Fruit fly (Drosophila melanogaster) whole organism, wandering third instar larva: ENCODE results near the gene CG17751.

ENCODE experiments used
- Abd-B ChIP-seq: fragments of >200 bp; optimal IDR thresholded peaks from 2 replicates; lab custom pipeline; 2017; ENCODE audit warnings: missing biosample characterization, missing genetic modification characterization
- CG9705 ChIP-seq: fragments of 200-800 bp; sonication (Bioruptor generic); optimal IDR thresholded peaks from 2 replicates; lab custom pipeline; 2018; ENCODE audit warnings: missing biosample characterization, mild to moderate bottlenecking, missing genetic modification characterization
- CrebA ChIP-seq: fragments of 200-800 bp; sonication (Bioruptor generic); optimal IDR thresholded peaks from 2 replicates; lab custom pipeline; 2016; ENCODE audit warnings: missing biosample characterization, mild to moderate bottlenecking, missing genetic modification characterization, borderline replicate concordance
- Dfd ChIP-seq: fragments of >200 bp; optimal IDR thresholded peaks from 2 replicates; lab custom pipeline; 2017; ENCODE audit warnings: missing biosample characterization, missing genetic modification characterization
- Dif ChIP-seq: fragments of 200-275, 200-300 bp; sonication (Bioruptor generic); optimal IDR thresholded peaks from 2 replicates; lab custom pipeline; 2018; ENCODE audit warnings: missing biosample characterization, missing genetic modification characterization; ENCODE audit not compliant: partially characterized antibody
- GATAd ChIP-seq: sonication (Bioruptor generic); optimal IDR thresholded peaks from 2 replicates; lab custom pipeline; 2016; ENCODE audit warnings: missing biosample characterization, missing genetic modification characterization
- HLH106 ChIP-seq: fragments of 200-800 bp; optimal IDR thresholded peaks from 3 replicates; lab custom pipeline; 2019; ENCODE audit warnings: missing biosample characterization, mild to moderate bottlenecking, missing genetic modification characterization, moderate library complexity
- Hnf4 ChIP-seq: fragments of 200-800 bp; sonication (Bioruptor generic); optimal IDR thresholded peaks from 2 replicates; lab custom pipeline; 2016; ENCODE audit warnings: missing biosample characterization, mild to moderate bottlenecking, missing genetic modification characterization
- Hr78 ChIP-seq: fragments of >200 bp; optimal IDR thresholded peaks from 2 replicates; lab custom pipeline; 2017; ENCODE audit warnings: missing biosample characterization, missing genetic modification characterization
- Hr83 ChIP-seq: fragments of 200-300 bp; sonication (Bioruptor generic); optimal IDR thresholded peaks from 2 replicates; lab custom pipeline; 2016; ENCODE audit warnings: missing biosample characterization, mild to moderate bottlenecking, missing genetic modification characterization, moderate library complexity; ENCODE audit not compliant: poor library complexity, severe bottlenecking
- Mio ChIP-seq: sonication (Bioruptor generic); optimal IDR thresholded peaks from 2 replicates; lab custom pipeline; 2016; ENCODE audit warnings: missing biosample characterization, missing genetic modification characterization
- Myc ChIP-seq: fragments of >200 bp; optimal IDR thresholded peaks from 2 replicates; lab custom pipeline; 2017
- OdsH ChIP-seq: fragments of 200-800 bp; sonication (Bioruptor generic); optimal IDR thresholded peaks from 2 replicates; lab custom pipeline; 2016; ENCODE audit warnings: missing biosample characterization, mild to moderate bottlenecking, missing genetic modification characterization
- Rel ChIP-seq, 2 experiments: fragments of 200-800 bp; sonication (Bioruptor generic) in 1 of 2; optimal IDR thresholded peaks; 2 replicates in 1 of 2; 3 replicates in 1 of 2; lab custom pipeline; 2016 to 2019; ENCODE audit warnings: mild to moderate bottlenecking in 2 of 2, missing biosample characterization in 2 of 2, missing genetic modification characterization in 2 of 2, moderate library complexity in 1 of 2
- Sp1 ChIP-seq: fragments of 200-800 bp; sonication (Bioruptor generic); optimal IDR thresholded peaks from 3 replicates; lab custom pipeline; 2019; ENCODE audit warnings: missing biosample characterization, mild to moderate bottlenecking, missing genetic modification characterization, moderate library complexity
- br ChIP-seq: fragments of 200-800 bp; sonication (Bioruptor generic); optimal IDR thresholded peaks from 2 replicates; lab custom pipeline; 2016; ENCODE audit warnings: missing biosample characterization, missing genetic modification characterization
- brk ChIP-seq: fragments of 200-800 bp; sonication (Bioruptor generic); optimal IDR thresholded peaks from 2 replicates; lab custom pipeline; 2016; ENCODE audit warnings: missing biosample characterization, mild to moderate bottlenecking, missing genetic modification characterization
- dl ChIP-seq, 2 experiments: fragments of 175-275, 200-275 bp in 1 of 2; fragments of 200-275 bp in 1 of 2; sonication (Bioruptor generic); optimal IDR thresholded peaks; lab custom pipeline; 2018; ENCODE audit warnings: mild to moderate bottlenecking in 2 of 2, missing biosample characterization in 2 of 2, missing genetic modification characterization in 2 of 2, moderate library complexity in 2 of 2; ENCODE audit not compliant: partially characterized antibody in 2 of 2, insufficient read depth in 1 of 2
- dmrt93B ChIP-seq: fragments of 200-800 bp; sonication (Bioruptor generic); optimal IDR thresholded peaks from 2 replicates; lab custom pipeline; 2018; ENCODE audit warnings: missing biosample characterization, mild to moderate bottlenecking, missing genetic modification characterization
- dsf ChIP-seq: sonication (Bioruptor generic); optimal IDR thresholded peaks from 2 replicates; lab custom pipeline; 2016; ENCODE audit warnings: missing biosample characterization, missing genetic modification characterization, borderline replicate concordance
- foxo ChIP-seq, 2 experiments: fragments of 200-800 bp; sonication (Bioruptor generic); optimal IDR thresholded peaks; 2 replicates in 1 of 2; 3 replicates in 1 of 2; lab custom pipeline; 2016 to 2017; ENCODE audit warnings: missing biosample characterization in 2 of 2, missing genetic modification characterization in 2 of 2
- h ChIP-seq: fragments of 200-800 bp; sonication (Bioruptor generic); optimal IDR thresholded peaks from 3 replicates; lab custom pipeline; 2016; ENCODE audit warnings: missing biosample characterization, mild to moderate bottlenecking, missing genetic modification characterization
- jim ChIP-seq: fragments of 175-275, 200-325 bp; sonication (Bioruptor generic); optimal IDR thresholded peaks from 2 replicates; lab custom pipeline; 2016; ENCODE audit warnings: missing biosample characterization, mild to moderate bottlenecking, missing genetic modification characterization
- lola ChIP-seq: fragments of >200 bp; optimal IDR thresholded peaks from 2 replicates; lab custom pipeline; 2017; ENCODE audit warnings: missing biosample characterization, missing genetic modification characterization
- pan ChIP-seq: fragments of >200 bp; optimal IDR thresholded peaks from 2 replicates; lab custom pipeline; 2017
- rgr ChIP-seq: fragments of 200-800 bp; sonication (Bioruptor generic); optimal IDR thresholded peaks from 3 replicates; lab custom pipeline; 2016; ENCODE audit warnings: missing biosample characterization, mild to moderate bottlenecking, missing genetic modification characterization
- sage ChIP-seq: fragments of 200-800 bp; sonication (Bioruptor generic); optimal IDR thresholded peaks from 2 replicates; lab custom pipeline; 2016; ENCODE audit warnings: missing biosample characterization, mild to moderate bottlenecking, missing genetic modification characterization
- sv ChIP-seq: fragments of 200-800 bp; sonication (Bioruptor generic); optimal IDR thresholded peaks from 3 replicates; lab custom pipeline; 2016; ENCODE audit warnings: missing biosample characterization, missing genetic modification characterization
- tai ChIP-seq: sonication (Bioruptor generic); optimal IDR thresholded peaks from 2 replicates; lab custom pipeline; 2016; ENCODE audit warnings: missing biosample characterization, missing genetic modification characterization
- woc ChIP-seq: sonication (Bioruptor generic); optimal IDR thresholded peaks from 2 replicates; lab custom pipeline; 2016; ENCODE audit warnings: missing biosample characterization, mild to moderate bottlenecking, missing genetic modification characterization

CG17751 gene

dm6 chr3R:19602996-19603395 lies 4.1 kb upstream of the CG17751 start, which contains the start of gene CG7342 (continued):
- TF ChIP-seq rgr (GFP tag; lab: Kevin White, UChicago): peak; percentile 79
- TF ChIP-seq GATAd (GFP tag; lab: Kevin White, UChicago): no peak
- no peak for TF ChIP-seq sv (GFP tag; lab: Kevin White, UChicago)
- no peak for TF ChIP-seq dl (GFP tag; optimal IDR thresholded peaks at IDR 0.05; lab: Kevin White, UChicago; ENCODE audit: insufficient read depth in 1 of 2, partially characterized antibody in 2 of 2)
- TF ChIP-seq jim (GFP tag; lab: Kevin White, UChicago): no peak
- TF ChIP-seq lola (GFP tag; lab: Kevin White, UChicago): no peak
- peak; percentile 81 for TF ChIP-seq br (GFP tag; lab: Kevin White, UChicago)
- no peak for TF ChIP-seq Hr83 (GFP tag; lab: Kevin White, UChicago)
- no peak for TF ChIP-seq Dif (GFP tag; lab: Kevin White, UChicago)
- peak; percentile 80 for TF ChIP-seq h (GFP tag; lab: Kevin White, UChicago)

dm6 chr3R:19609925-19610324 lies 2.9 kb downstream of the CG17751 start, which contains the start of gene CG17752:
Gene CG17752, plus strand, starts transcription at chr3R:19610225.
- TF ChIP-seq tai (GFP tag; lab: Kevin White, UChicago) (no peak), CrebA (GFP tag; lab: Kevin White, UChicago) (no peak), h (GFP tag; lab: Kevin White, UChicago) (no peak), Hr83 (GFP tag; lab: Kevin White, UChicago) (no peak), jim (GFP tag; lab: Kevin White, UChicago) (no peak), Abd-B (no peak), GATAd (GFP tag; lab: Kevin White, UChicago) (no peak), Mio (GFP tag; lab: Kevin White, UChicago) (no peak), Myc (lab: Kevin White, UChicago) (no peak), sage (GFP tag; lab: Kevin White, UChicago) (no peak), HLH106 (tag; lab: Kevin White, UChicago) (no peak)
- TF ChIP-seq, all 38 proteins: peak for 0

- TF ChIP-seq Mio (GFP tag; lab: Kevin White, UChicago) (no peak), dl (GFP tag; optimal IDR thresholded peaks at IDR 0.05; lab: Kevin White, UChicago; ENCODE audit: insufficient read depth in 1 of 2, partially characterized antibody in 2 of 2) (no peak), OdsH (GFP tag; lab: Kevin White, UChicago) (peak; percentile 29), rgr (GFP tag; lab: Kevin White, UChicago) (peak; percentile 17), h (GFP tag; lab: Kevin White, UChicago) (peak; percentile 6), foxo (GFP tag; optimal IDR thresholded peaks at IDR 0.05; lab: Kevin White, UChicago) (no peak), Sp1 (GFP tag; lab: Kevin White, UChicago) (peak; percentile 24)
Observed at dm6 chr3R:19612908-19613431, 5.9 kb downstream of the CG17751 start, which contains the start of gene CG16727. Gene CG16727, plus strand, starts transcription at chr3R:19613381.

dm6 chr3R:19619908-19620307 lies 12.9 kb downstream of the CG17751 start:
- TF ChIP-seq HLH106 (tag; lab: Kevin White, UChicago) (no peak), dmrt93B (no peak), Hr78 (no peak), pan (lab: Kevin White, UChicago) (no peak), brk (GFP tag; lab: Kevin White, UChicago) (no peak), Dif (GFP tag; lab: Kevin White, UChicago) (no peak), dsf (GFP tag; lab: Kevin White, UChicago) (no peak)

dm6 chr3R:19620953-19621352 lies 13.9 kb downstream of the CG17751 start:
- no peak for TF ChIP-seq woc (GFP tag; lab: Kevin White, UChicago)
- no peak for TF ChIP-seq CG9705 (GFP tag; lab: Kevin White, UChicago)
- no peak for TF ChIP-seq jim (GFP tag; lab: Kevin White, UChicago)
- TF ChIP-seq br (GFP tag; lab: Kevin White, UChicago): no peak
- no peak for TF ChIP-seq sv (GFP tag; lab: Kevin White, UChicago)
- no peak for TF ChIP-seq Hr78
- no peak for TF ChIP-seq Dfd (GFP tag; lab: Kevin White, UChicago)
- no peak for TF ChIP-seq Dif (GFP tag; lab: Kevin White, UChicago)
- no peak for TF ChIP-seq dl (GFP tag; optimal IDR thresholded peaks at IDR 0.05; lab: Kevin White, UChicago; ENCODE audit: insufficient read depth in 1 of 2, partially characterized antibody in 2 of 2)
- TF ChIP-seq CrebA (GFP tag; lab: Kevin White, UChicago): no peak
- TF ChIP-seq h (GFP tag; lab: Kevin White, UChicago): peak; percentile 25
- no peak for TF ChIP-seq Hnf4 (GFP tag; lab: Kevin White, UChicago)
- no peak for TF ChIP-seq foxo (GFP tag; optimal IDR thresholded peaks at IDR 0.05; lab: Kevin White, UChicago)
- no peak for TF ChIP-seq rgr (GFP tag; lab: Kevin White, UChicago)
- TF ChIP-seq Rel (GFP tag; optimal IDR thresholded peaks at IDR 0.05; lab: Kevin White, UChicago): no peak
- TF ChIP-seq Rel (tag; optimal IDR thresholded peaks at IDR 0.05; lab: Kevin White, UChicago): peak; percentile 4
- no peak for TF ChIP-seq HLH106 (tag; lab: Kevin White, UChicago)
